Worm (Caenorhabditis elegans) whole organism, midembryonic: ENCODE measurements around the gene E02H9.6.
A peak's percentile ranks its signal among the peaks of the same experiment; 100 is the strongest.
"Not testable (repeated sequence)": the region's sequence is repeated elsewhere in the genome, so short reads cannot be mapped to it uniquely, and the experiment has no call there.

Source experiments
- T22C8.4 ChIP-seq: fragments of 200-800 bp; sonication (Bioruptor generic); IDR thresholded peaks from 2 replicates; pipeline ENCODE4 v1.3.6; 2022; ENCODE audit warnings: missing genetic modification characterization, missing compliant biosample characterization
- cog-1 ChIP-seq: sonication (generic microtip); optimal IDR thresholded peaks from 2 replicates; lab custom pipeline; 2016; ENCODE audit warnings: missing genetic modification characterization, missing compliant biosample characterization
- flt-1 ChIP-seq: fragments of 200-800 bp; sonication (Bioruptor generic); IDR thresholded peaks from 2 replicates; pipeline ENCODE4 v1.3.6; 2022; ENCODE audit warnings: missing genetic modification characterization, missing compliant biosample characterization
- klf-2 ChIP-seq: fragments of 200-800 bp; sonication (Bioruptor generic); conservative IDR thresholded peaks from 2 replicates; pipeline ENCODE4 v1.3.6; 2022; ENCODE audit warnings: missing genetic modification reagents, missing genetic modification characterization, missing compliant biosample characterization
- med-1 ChIP-seq: sonication (generic microtip); optimal IDR thresholded peaks from 2 replicates; lab custom pipeline; 2017; ENCODE audit warnings: missing genetic modification characterization, mild to moderate bottlenecking, missing compliant biosample characterization, antibody characterized with exemption, missing genetic modification reagents; ENCODE audit not compliant: insufficient read depth
- ref-1 ChIP-seq: fragments of 200-800 bp; sonication (Bioruptor generic); conservative IDR thresholded peaks from 2 replicates; pipeline ENCODE4 v1.3.6; 2022; ENCODE audit warnings: missing genetic modification reagents, missing genetic modification characterization, missing compliant biosample characterization
- tab-1 ChIP-seq: fragments of 200-800 bp; sonication (Bioruptor generic); IDR thresholded peaks from 2 replicates; pipeline ENCODE4 v1.3.6; 2022; ENCODE audit warnings: missing genetic modification characterization, missing compliant biosample characterization
- ztf-23 ChIP-seq: fragments of 200-800 bp; sonication (Bioruptor generic); IDR thresholded peaks from 2 replicates; pipeline ENCODE4 v1.3.6; 2022; ENCODE audit warnings: missing genetic modification reagents, missing genetic modification characterization, missing compliant biosample characterization
- ztf-29 ChIP-seq: fragments of 200-800 bp; sonication (Bioruptor generic); IDR thresholded peaks from 2 replicates; pipeline ENCODE4 v1.3.6; 2022; ENCODE audit warnings: missing genetic modification reagents, missing genetic modification characterization, missing compliant biosample characterization

E02H9.6 gene

ce11 chrIII:2435805-2436204, at the start of gene E02H9.6:
Gene E02H9.6, plus strand, starts transcription at chrIII:2436105.
- TF ChIP-seq ref-1; med-1; cog-1 (tag; lab: Kevin White, UChicago): not testable (repeated sequence)

ce11 chrIII:2386483-2386882, 49.4 kb upstream of the E02H9.6 start, which contains the start of gene H14E04.3:
Gene H14E04.3, minus strand, starts transcription at chrIII:2386583.
- TF ChIP-seq flt-1 (GFP tag; lab: Robert Waterston, UW) (no peak), T22C8.4 (GFP tag; lab: Robert Waterston, UW) (no peak), med-1 (no peak), ref-1 (no peak), tab-1 (GFP tag; lab: Robert Waterston, UW) (no peak), ztf-29 (GFP tag; lab: Robert Waterston, UW) (no peak), klf-2 (GFP tag; lab: Robert Waterston, UW) (no peak), cog-1 (tag; lab: Kevin White, UChicago) (no peak), ztf-23 (GFP tag; lab: Robert Waterston, UW) (no peak)

ce11 chrIII:2391704-2392103, 44.2 kb upstream of the E02H9.6 start:
- TF ChIP-seq T22C8.4 (GFP tag; lab: Robert Waterston, UW) (no peak), flt-1 (GFP tag; lab: Robert Waterston, UW) (no peak), tab-1 (GFP tag; lab: Robert Waterston, UW) (no peak)

- TF ChIP-seq cog-1 (tag; lab: Kevin White, UChicago) (no peak), ref-1 (no peak), med-1 (no peak), flt-1 (GFP tag; lab: Robert Waterston, UW) (no peak), ztf-29 (GFP tag; lab: Robert Waterston, UW) (no peak), klf-2 (GFP tag; lab: Robert Waterston, UW) (no peak), tab-1 (GFP tag; lab: Robert Waterston, UW) (no peak), ztf-23 (GFP tag; lab: Robert Waterston, UW) (no peak), T22C8.4 (GFP tag; lab: Robert Waterston, UW) (no peak)
Measured at ce11 chrIII:2393666-2394154, 42.2 kb upstream of the E02H9.6 start.

ce11 chrIII:2401126-2402123, 34.5 kb upstream of the E02H9.6 start, which contains the start of the genes cic-1 and strm-1:
Gene cic-1, minus strand, starts transcription at chrIII:2401221.
Gene strm-1, plus strand, starts transcription at chrIII:2402070.
- TF ChIP-seq T22C8.4 (GFP tag; lab: Robert Waterston, UW) (peak; percentile 66), tab-1 (GFP tag; lab: Robert Waterston, UW) (no peak)

ce11 chrIII:2410925-2411450, 24.9 kb upstream of the E02H9.6 start, which contains the start of gene mrpl-30:
Gene mrpl-30, minus strand, starts transcription at chrIII:2410975.
- no peak for TF ChIP-seq med-1
- no peak for TF ChIP-seq ztf-29 (GFP tag; lab: Robert Waterston, UW)
- TF ChIP-seq T22C8.4 (GFP tag; lab: Robert Waterston, UW): 0 out of 2 replicates have a peak, but pooled peaks have one; percentile 47
- TF ChIP-seq ztf-23 (GFP tag; lab: Robert Waterston, UW): no peak
- TF ChIP-seq cog-1 (tag; lab: Kevin White, UChicago): no peak
- TF ChIP-seq tab-1 (GFP tag; lab: Robert Waterston, UW): no peak

- TF ChIP-seq ztf-29 (GFP tag; lab: Robert Waterston, UW): no peak
- no peak for TF ChIP-seq klf-2 (GFP tag; lab: Robert Waterston, UW)
- TF ChIP-seq T22C8.4 (GFP tag; lab: Robert Waterston, UW): no peak
- no peak for TF ChIP-seq ref-1
- TF ChIP-seq med-1: no peak
- TF ChIP-seq ztf-23 (GFP tag; lab: Robert Waterston, UW): no peak
- no peak for TF ChIP-seq cog-1 (tag; lab: Kevin White, UChicago)
- TF ChIP-seq flt-1 (GFP tag; lab: Robert Waterston, UW): no peak
- TF ChIP-seq tab-1 (GFP tag; lab: Robert Waterston, UW): no peak
Measured at ce11 chrIII:2418159-2418658, 17.7 kb upstream of the E02H9.6 start, which contains the start of the genes W04B5.5 and W04B5.3. Gene W04B5.5, minus strand, starts transcription at chrIII:2418209. Gene W04B5.3, plus strand, starts transcription at chrIII:2418514.

ce11 chrIII:2418981-2419380, 16.9 kb upstream of the E02H9.6 start:
- TF ChIP-seq T22C8.4 (GFP tag; lab: Robert Waterston, UW) (no peak), cog-1 (tag; lab: Kevin White, UChicago) (no peak), klf-2 (GFP tag; lab: Robert Waterston, UW) (no peak), ztf-23 (GFP tag; lab: Robert Waterston, UW) (no peak), tab-1 (GFP tag; lab: Robert Waterston, UW) (no peak), ztf-29 (GFP tag; lab: Robert Waterston, UW) (no peak), flt-1 (GFP tag; lab: Robert Waterston, UW) (no peak), ref-1 (no peak), med-1 (no peak)

- no peak for TF ChIP-seq flt-1 (GFP tag; lab: Robert Waterston, UW)
- TF ChIP-seq cog-1 (tag; lab: Kevin White, UChicago): no peak
- peak; percentile 83 for TF ChIP-seq T22C8.4 (GFP tag; lab: Robert Waterston, UW)
- TF ChIP-seq tab-1 (GFP tag; lab: Robert Waterston, UW): no peak
- TF ChIP-seq ztf-29 (GFP tag; lab: Robert Waterston, UW): no peak
Measured at ce11 chrIII:2419504-2419903, 16.4 kb upstream of the E02H9.6 start.
